Fruit fly (Drosophila melanogaster) whole organism, wandering third instar larva: ENCODE measurements around the gene CG43998.

Source experiments
- Hr78 ChIP-seq: fragments of >200 bp; optimal IDR thresholded peaks from 2 replicates; lab custom pipeline; 2017; ENCODE audit warnings: missing biosample characterization, missing genetic modification characterization
- Myc ChIP-seq: fragments of >200 bp; optimal IDR thresholded peaks from 2 replicates; lab custom pipeline; 2017
- h ChIP-seq: fragments of 200-800 bp; sonication (Bioruptor generic); optimal IDR thresholded peaks from 3 replicates; lab custom pipeline; 2016; ENCODE audit warnings: missing biosample characterization, mild to moderate bottlenecking, missing genetic modification characterization
- psq ChIP-seq: fragments of 200-800 bp; sonication (Bioruptor generic); optimal IDR thresholded peaks from 3 replicates; lab custom pipeline; 2017; ENCODE audit warnings: missing biosample characterization, mild to moderate bottlenecking, missing genetic modification characterization, moderate library complexity
- tai ChIP-seq: sonication (Bioruptor generic); optimal IDR thresholded peaks from 2 replicates; lab custom pipeline; 2016; ENCODE audit warnings: missing biosample characterization, missing genetic modification characterization

dm6 chr3R:23942550-23942949, 13.8 kb upstream of the CG43998 start:
- TF ChIP-seq tai (GFP tag; lab: Kevin White, UChicago), result no peak
- TF ChIP-seq h, result no peak
- TF ChIP-seq psq (GFP tag; lab: Kevin White, UChicago), result no peak
- TF ChIP-seq Hr78 (GFP tag; lab: Kevin White, UChicago), result no peak
- no peak for TF ChIP-seq Myc (lab: Kevin White, UChicago)
